Fruit fly (Drosophila melanogaster): ENCODE results near the gene RpL36A.
A peak's percentile ranks its signal among the peaks of the same experiment; 100 is the strongest.

The RpL36A gene

DNA sequence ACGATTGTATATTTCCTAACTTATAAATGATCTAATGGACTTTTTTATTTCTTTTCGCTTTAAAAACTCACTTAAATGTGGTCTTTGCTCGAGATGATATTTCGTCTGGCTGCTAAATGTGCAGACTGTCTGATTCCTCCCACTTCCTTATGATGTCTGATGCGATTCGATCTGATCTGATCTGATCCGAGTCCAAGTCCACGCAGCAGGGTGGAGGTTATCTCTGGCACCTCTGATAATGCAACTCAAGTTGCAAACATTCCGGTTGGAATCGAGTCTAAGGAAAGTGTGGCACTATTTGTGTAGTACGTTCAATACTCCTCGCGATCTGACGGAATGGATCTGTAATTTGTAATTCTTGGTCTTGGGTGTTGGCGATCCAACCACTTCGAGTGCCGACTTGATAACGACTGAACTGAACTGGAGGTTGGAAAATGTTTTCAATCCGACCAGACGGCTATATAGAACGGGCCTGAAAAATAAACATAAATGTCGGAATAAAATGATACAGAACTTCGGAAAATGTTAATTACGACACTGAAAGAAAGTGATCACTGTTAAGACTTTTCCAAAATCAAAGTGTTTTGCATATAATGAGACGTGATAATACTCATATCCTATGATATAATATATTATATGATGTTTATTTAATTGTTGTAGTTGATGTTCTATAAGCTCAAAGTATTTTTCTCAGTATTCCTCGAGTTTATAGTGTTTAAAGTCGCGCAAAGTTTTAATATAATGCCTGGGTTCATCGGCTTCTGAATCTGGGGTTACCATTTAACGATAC lies 45.2 kb downstream of the RpL36A start (continued):
- TF ChIP-seq D (optimal IDR thresholded peaks at IDR 0.05) (no peak), D (GFP tag; optimal IDR thresholded peaks at IDR 0.05) (no peak), her (GFP tag; optimal IDR thresholded peaks at IDR 0.05) (no peak), hbn (GFP tag; IDR thresholded peaks at IDR 0.05; ENCODE audit: partially characterized antibody) (no peak), br (optimal IDR thresholded peaks at IDR 0.05) (no peak), lab (GFP tag; optimal IDR thresholded peaks at IDR 0.05) (peak; percentile 38), Tbp (GFP tag; optimal IDR thresholded peaks at IDR 0.05) (no peak), CG14965 (GFP tag; optimal IDR thresholded peaks at IDR 0.05; ENCODE audit: borderline replicate concordance) (no peak), CG3847 (GFP tag; IDR thresholded peaks at IDR 0.05) (no peak), Ada2b (GFP tag; IDR thresholded peaks at IDR 0.05) (no peak), Sox102F (GFP tag; optimal IDR thresholded peaks at IDR 0.05) (peak; percentile 60), CG2678 (tag; optimal IDR thresholded peaks at IDR 0.05) (peak; percentile 47), CG16779 (GFP tag; IDR thresholded peaks at IDR 0.05) (no peak), gfzf (GFP tag; optimal IDR thresholded peaks at IDR 0.05) (no peak), lmd (GFP tag; IDR thresholded peaks at IDR 0.05) (no peak), PHDP (tag; optimal IDR thresholded peaks at IDR 0.05) (no peak), pzg (GFP tag; optimal IDR thresholded peaks at IDR 0.05) (no peak), kay (GFP tag; optimal IDR thresholded peaks at IDR 0.05) (no peak), pnt (GFP tag; optimal IDR thresholded peaks at IDR 0.05) (no peak), Side (GFP tag; optimal IDR thresholded peaks at IDR 0.05) (no peak), CG15514 (GFP tag; optimal IDR thresholded peaks at IDR 0.05) (no peak), CG18764 (GFP tag; optimal IDR thresholded peaks at IDR 0.05) (peak; percentile 24), ewg (GFP tag; optimal IDR thresholded peaks at IDR 0.05) (no peak), Xrp1 (GFP tag; IDR thresholded peaks at IDR 0.05) (peak; percentile 59; the same call in 1 of the 2 replicates), Lim3 (GFP tag; IDR thresholded peaks at IDR 0.05) (no peak), tx (GFP tag; optimal IDR thresholded peaks at IDR 0.05) (no peak), ato (GFP tag; IDR thresholded peaks at IDR 0.05; ENCODE audit: partially characterized antibody) (no peak), CG4617 (GFP tag; optimal IDR thresholded peaks at IDR 0.05; ENCODE audit: borderline replicate concordance) (no peak), Elba2 (GFP tag; optimal IDR thresholded peaks at IDR 0.05) (no peak), BtbVII (GFP tag; optimal IDR thresholded peaks at IDR 0.05) (no peak), sd (tag; optimal IDR thresholded peaks at IDR 0.05) (no peak), CG2202 (tag; optimal IDR thresholded peaks at IDR 0.05) (no peak), twi (tag; optimal IDR thresholded peaks at IDR 0.05) (no peak), CG15479 (GFP tag; optimal IDR thresholded peaks at IDR 0.05) (no peak), HLH54F (GFP tag; optimal IDR thresholded peaks at IDR 0.05) (no peak), MTF-1 (GFP tag; optimal IDR thresholded peaks at IDR 0.05; ENCODE audit: borderline replicate concordance) (no peak), gsb-n (tag; optimal IDR thresholded peaks at IDR 0.05) (no peak), tin (GFP tag; optimal IDR thresholded peaks at IDR 0.05) (peak; percentile 1), slbo (GFP tag; IDR thresholded peaks at IDR 0.05) (no peak), Aef1 (GFP tag; IDR thresholded peaks at IDR 0.05) (0 out of 3 replicates have a peak, but pooled peaks have one; percentile 16), CG2199 (GFP tag; IDR thresholded peaks at IDR 0.05) (0 out of 3 replicates have a peak, but pooled peaks have one; percentile 18), dmrt11E (tag; optimal IDR thresholded peaks at IDR 0.05) (no peak), phol (tag; optimal IDR thresholded peaks at IDR 0.05) (peak; percentile 57), HLHmδ (GFP tag; optimal IDR thresholded peaks at IDR 0.05) (no peak), da (GFP tag; optimal IDR thresholded peaks at IDR 0.05) (no peak), chm (GFP tag; IDR thresholded peaks at IDR 0.05) (no peak), Trl (optimal IDR thresholded peaks at IDR 0.05) (no peak), Trl (GFP tag; optimal IDR thresholded peaks at IDR 0.05) (no peak), NFAT (GFP tag; IDR thresholded peaks at IDR 0.05) (no peak), slp2 (GFP tag; optimal IDR thresholded peaks at IDR 0.05) (no peak), Poxn (GFP tag; IDR thresholded peaks at IDR 0.05) (no peak)
